Worm (Caenorhabditis elegans): Measurements from ENCODE around the gene gmeb-2.

- TF ChIP-seq ceh-91 (GFP tag; IDR thresholded peaks at IDR 0.05) = no peak
- TF ChIP-seq pha-4 (tag; optimal IDR thresholded peaks at IDR 0.05) = no peak
- TF ChIP-seq F23B12.7 (tag; optimal IDR thresholded peaks at IDR 0.05; ENCODE audit: insufficient read depth) = no peak
- TF ChIP-seq snpc-4 (GFP tag; optimal IDR thresholded peaks at IDR 0.05) = no peak
- no peak for TF ChIP-seq snpc-4 (tag; optimal IDR thresholded peaks at IDR 0.05)
- no peak for TF ChIP-seq ets-4 (GFP tag; optimal IDR thresholded peaks at IDR 0.05)
- no peak for TF ChIP-seq madf-8 (GFP tag; conservative IDR thresholded peaks at IDR 0.05)
Observed at ce11 chrX:15887495-15887894, 8.6 kb downstream of the gmeb-2 start, which contains the start of gene F53H4.3.

All from whole organism, young adult.